Worm (Caenorhabditis elegans) whole organism, L2 larva: Measurements from ENCODE around the gene T01G1.2.

Experiments
- C34F6.9 ChIP-seq: fragments of 150-350 bp; optimal IDR thresholded peaks from 2 replicates; lab custom pipeline; 2014; ENCODE audit warnings: missing biosample characterization, missing genetic modification characterization
- F13H6.1 ChIP-seq: sonication (generic microtip); optimal IDR thresholded peaks from 2 replicates; lab custom pipeline; 2016; ENCODE audit warnings: missing genetic modification characterization, missing compliant biosample characterization
- R02D3.7 ChIP-seq: fragments of 150-350 bp; optimal IDR thresholded peaks from 2 replicates; lab custom pipeline; 2014; ENCODE audit warnings: missing biosample characterization, missing genetic modification characterization
- Y55F3AM.14 ChIP-seq: fragments of 200-800 bp; sonication (Bioruptor generic); optimal IDR thresholded peaks from 2 replicates; lab custom pipeline; 2018; ENCODE audit warnings: mild to moderate bottlenecking, missing genetic modification characterization, missing compliant biosample characterization
- ZK546.5 ChIP-seq: sonication (generic microtip); optimal IDR thresholded peaks from 2 replicates; lab custom pipeline; 2017; ENCODE audit warnings: missing biosample characterization, missing genetic modification characterization
- alr-1 ChIP-seq: fragments of 150-350 bp; optimal IDR thresholded peaks from 2 replicates; lab custom pipeline; 2014; ENCODE audit warnings: missing biosample characterization, missing genetic modification characterization
- aly-2 ChIP-seq: fragments of 150-350 bp; optimal IDR thresholded peaks from 2 replicates; lab custom pipeline; 2014; ENCODE audit warnings: missing biosample characterization, missing genetic modification characterization
- ama-1 ChIP-seq: fragments of 150-350 bp; optimal IDR thresholded peaks from 2 replicates; lab custom pipeline; 2018; ENCODE audit warnings: inconsistent platforms
- ceh-82 ChIP-seq: fragments of 150-350 bp; optimal IDR thresholded peaks from 2 replicates; lab custom pipeline; 2014; ENCODE audit warnings: missing biosample characterization, missing genetic modification characterization
- crh-2 ChIP-seq: sonication (generic microtip); optimal IDR thresholded peaks from 2 replicates; lab custom pipeline; 2017; ENCODE audit warnings: missing biosample characterization, missing genetic modification characterization
- dmd-4 ChIP-seq: sonication (generic microtip); optimal IDR thresholded peaks from 2 replicates; lab custom pipeline; 2017; ENCODE audit warnings: missing biosample characterization, missing genetic modification characterization
- egl-27 ChIP-seq: sonication (generic microtip); optimal IDR thresholded peaks from 3 replicates; lab custom pipeline; 2017; ENCODE audit warnings: missing biosample characterization, missing genetic modification reagents, missing genetic modification characterization
- elt-1 ChIP-seq: fragments of 150-350 bp; optimal IDR thresholded peaks from 2 replicates; lab custom pipeline; 2014; ENCODE audit warnings: missing biosample characterization, missing genetic modification characterization
- elt-3 ChIP-seq: sonication (generic microtip); optimal IDR thresholded peaks from 2 replicates; lab custom pipeline; 2017; ENCODE audit warnings: missing biosample characterization, missing genetic modification characterization
- fos-1 ChIP-seq: fragments of 150-350 bp; optimal IDR thresholded peaks from 2 replicates; lab custom pipeline; 2014; ENCODE audit warnings: missing biosample characterization, missing genetic modification characterization
- gmeb-1 ChIP-seq: fragments of 150-350 bp; optimal IDR thresholded peaks from 2 replicates; lab custom pipeline; 2014; ENCODE audit warnings: missing biosample characterization, missing genetic modification characterization
- lin-13 ChIP-seq: fragments of 150-350 bp; optimal IDR thresholded peaks from 2 replicates; lab custom pipeline; 2014; ENCODE audit warnings: missing biosample characterization, missing genetic modification reagents, missing genetic modification characterization
- lin-39 ChIP-seq: fragments of 150-350 bp; optimal IDR thresholded peaks from 2 replicates; lab custom pipeline; 2014; ENCODE audit warnings: missing biosample characterization, missing genetic modification reagents, missing genetic modification characterization
- lsy-2 ChIP-seq, 2 experiments: fragments of 150-350 bp in 1 of 2; sonication (generic microtip) in 1 of 2; optimal IDR thresholded peaks; 2 replicates each; lab custom pipeline; 2014 to 2017; ENCODE audit warnings: missing biosample characterization in 2 of 2, missing genetic modification characterization in 2 of 2
- mab-5 ChIP-seq: fragments of 150-350 bp; optimal IDR thresholded peaks from 2 replicates; lab custom pipeline; 2014; ENCODE audit warnings: missing biosample characterization, missing genetic modification characterization
- mbf-1 ChIP-seq: sonication (generic microtip); optimal IDR thresholded peaks from 2 replicates; lab custom pipeline; 2017; ENCODE audit warnings: missing biosample characterization, missing genetic modification characterization
- mdl-1 ChIP-seq, 2 experiments: fragments of 150-350 bp in 1 of 2; sonication (generic microtip) in 1 of 2; optimal IDR thresholded peaks; 2 replicates each; lab custom pipeline; 2017; ENCODE audit warnings: missing biosample characterization in 2 of 2, missing genetic modification characterization in 2 of 2
- nhr-10 ChIP-seq: sonication (generic microtip); optimal IDR thresholded peaks from 2 replicates; lab custom pipeline; 2017; ENCODE audit warnings: missing biosample characterization, missing genetic modification characterization
- nhr-11 ChIP-seq: fragments of 150-350 bp; optimal IDR thresholded peaks from 2 replicates; lab custom pipeline; 2014; ENCODE audit warnings: missing biosample characterization, missing genetic modification characterization
- nhr-12 ChIP-seq: fragments of 150-350 bp; optimal IDR thresholded peaks from 2 replicates; lab custom pipeline; 2014; ENCODE audit warnings: missing biosample characterization, missing genetic modification characterization
- nhr-129 ChIP-seq: fragments of 150-350 bp; optimal IDR thresholded peaks from 2 replicates; lab custom pipeline; 2014; ENCODE audit warnings: missing biosample characterization, missing genetic modification characterization
- nhr-21 ChIP-seq: fragments of 150-350 bp; optimal IDR thresholded peaks from 2 replicates; lab custom pipeline; 2014; ENCODE audit warnings: missing biosample characterization, missing genetic modification characterization
- nhr-23 ChIP-seq: fragments of 150-350 bp; optimal IDR thresholded peaks from 2 replicates; lab custom pipeline; 2014; ENCODE audit warnings: missing biosample characterization, missing genetic modification reagents, missing genetic modification characterization
- nhr-237 ChIP-seq: fragments of 150-350 bp; optimal IDR thresholded peaks from 2 replicates; lab custom pipeline; 2014; ENCODE audit warnings: missing biosample characterization, missing genetic modification characterization
- nhr-25 ChIP-seq: fragments of 150-350 bp; sonication (generic microtip); optimal IDR thresholded peaks from 3 replicates; lab custom pipeline; 2014; ENCODE audit warnings: missing biosample characterization, missing genetic modification characterization
- nhr-6 ChIP-seq: fragments of 150-350 bp; optimal IDR thresholded peaks from 2 replicates; lab custom pipeline; 2014; ENCODE audit warnings: missing biosample characterization, missing genetic modification characterization
- nhr-77 ChIP-seq: fragments of 150-350 bp; optimal IDR thresholded peaks from 2 replicates; lab custom pipeline; 2014; ENCODE audit warnings: missing biosample characterization, missing genetic modification characterization
- peb-1 ChIP-seq: fragments of 150-350 bp; optimal IDR thresholded peaks from 2 replicates; lab custom pipeline; 2014; ENCODE audit warnings: missing biosample characterization, missing genetic modification characterization
- sem-4 ChIP-seq: fragments of 150-350 bp; optimal IDR thresholded peaks from 2 replicates; lab custom pipeline; 2014; ENCODE audit warnings: missing biosample characterization, missing genetic modification reagents, missing genetic modification characterization
- sma-3 ChIP-seq: sonication (generic microtip); optimal IDR thresholded peaks from 2 replicates; lab custom pipeline; 2016; ENCODE audit warnings: missing genetic modification reagents, missing genetic modification characterization, missing compliant biosample characterization
- snpc-4 ChIP-seq: fragments of 150-350 bp; optimal IDR thresholded peaks from 2 replicates; lab custom pipeline; 2014; ENCODE audit warnings: missing biosample characterization, missing genetic modification characterization
- unc-55 ChIP-seq: fragments of 150-350 bp; sonication (generic microtip); optimal IDR thresholded peaks from 3 replicates; lab custom pipeline; 2014; ENCODE audit warnings: missing biosample characterization, missing genetic modification reagents, missing genetic modification characterization
- unc-62 ChIP-seq: fragments of 150-350 bp; optimal IDR thresholded peaks from 2 replicates; lab custom pipeline; 2014; ENCODE audit warnings: missing biosample characterization, missing genetic modification reagents, missing genetic modification characterization
- ztf-1 ChIP-seq: fragments of 200-800 bp; sonication (Bioruptor generic); conservative IDR thresholded peaks from 2 replicates; pipeline ENCODE4 v1.3.6; 2022; ENCODE audit warnings: missing genetic modification characterization, missing compliant biosample characterization
- ztf-11 ChIP-seq: sonication (generic microtip); optimal IDR thresholded peaks from 2 replicates; lab custom pipeline; 2017; ENCODE audit warnings: missing biosample characterization, missing genetic modification characterization
- ztf-4 ChIP-seq: fragments of 150-350 bp; optimal IDR thresholded peaks from 2 replicates; lab custom pipeline; 2014; ENCODE audit warnings: missing biosample characterization, missing genetic modification characterization

Gene T01G1.2

DNA sequence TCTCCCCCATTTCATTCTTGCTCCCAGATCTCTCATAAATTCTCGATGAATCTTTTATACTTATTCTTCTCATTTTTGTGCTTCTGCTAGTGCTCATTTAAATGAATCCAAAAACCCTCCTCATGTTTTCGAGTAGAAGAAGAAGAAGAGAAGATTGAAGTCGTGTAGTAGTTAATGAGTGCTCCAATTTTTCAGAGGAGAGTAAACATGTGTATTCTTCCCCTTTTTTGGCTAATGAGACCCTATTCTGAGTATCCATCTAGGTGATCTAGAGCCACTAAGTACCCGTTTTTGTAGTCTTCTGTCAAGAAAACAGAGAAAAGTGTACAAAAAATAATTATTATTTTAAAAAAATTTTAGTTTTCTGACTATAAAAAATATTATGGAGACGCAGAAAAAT lies 2.6 kb upstream of the T01G1.2 start:
- TF ChIP-seq nhr-129 (tag; lab: Kevin White, UChicago) (no peak), gmeb-1 (tag; lab: Kevin White, UChicago) (no peak), lsy-2 (tag; optimal IDR thresholded peaks at IDR 0.05; lab: Kevin White, UChicago) (no peak)

DNA sequence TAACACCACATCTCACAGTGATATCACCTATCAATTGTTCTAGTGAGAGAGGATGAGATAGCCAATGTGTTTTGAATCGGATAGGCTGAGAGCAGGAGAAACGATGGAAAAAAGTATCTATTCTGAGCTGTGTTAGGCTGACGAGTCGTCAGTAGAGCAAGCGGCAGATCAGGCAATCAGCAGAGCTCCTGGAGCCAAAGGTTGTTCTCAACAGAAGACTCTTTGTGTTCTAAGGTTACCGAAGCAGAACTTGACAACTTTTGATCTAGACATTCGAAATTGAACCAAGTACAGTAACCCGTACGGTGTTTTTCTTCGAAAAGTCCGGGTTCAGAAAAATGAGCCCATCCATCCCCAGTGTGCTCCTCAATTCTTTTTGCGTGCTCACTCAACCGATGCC lies 1.4 kb upstream of the T01G1.2 start:
- TF ChIP-seq F13H6.1: peak; percentile 8
- TF ChIP-seq lin-13 (GFP tag; lab: Kevin White, UChicago): no peak
- peak; percentile 12 for TF ChIP-seq nhr-129 (tag; lab: Kevin White, UChicago)
- TF ChIP-seq, all 48 proteins: peak for 2

DNA sequence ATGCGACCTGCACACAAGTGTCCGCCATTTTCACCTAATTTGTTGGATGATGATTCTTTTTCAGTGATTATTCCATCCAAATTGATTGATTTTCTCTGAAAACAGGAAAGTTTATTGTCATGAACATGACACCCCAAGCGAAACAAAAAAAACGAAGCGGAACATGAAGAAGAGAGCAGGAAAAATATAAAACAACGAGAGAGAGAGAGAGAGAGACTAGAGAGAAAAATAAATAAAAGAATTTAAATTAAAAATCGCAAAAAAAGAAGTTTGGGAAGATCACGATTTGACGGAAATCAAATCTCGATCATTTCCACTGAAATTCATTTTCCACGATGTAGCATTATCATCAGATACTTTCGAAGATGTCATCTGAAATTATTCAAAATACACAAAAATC lies 5.6 kb downstream of the T01G1.2 start, which contains the start of gene klp-12:
TSS of gene klp-12 (minus strand) at position 101 of the 400 bp plus-strand sequence.
- no peak for TF ChIP-seq nhr-10 (tag; lab: Kevin White, UChicago)
- no peak for TF ChIP-seq F13H6.1
- no peak for TF ChIP-seq mdl-1 (tag; optimal IDR thresholded peaks at IDR 0.05; lab: Kevin White, UChicago)
- no peak for TF ChIP-seq nhr-25 (tag; lab: Kevin White, UChicago)
- TF ChIP-seq ceh-82 (tag; lab: Kevin White, UChicago): no peak
- no peak for TF ChIP-seq ztf-1 (GFP tag; lab: Robert Waterston, UW)
- TF ChIP-seq nhr-12 (tag; lab: Kevin White, UChicago): no peak
- no peak for TF ChIP-seq nhr-11 (tag; lab: Kevin White, UChicago)
- TF ChIP-seq R02D3.7 (tag; lab: Kevin White, UChicago): no peak
- no peak for TF ChIP-seq mab-5 (tag; lab: Kevin White, UChicago)
- TF ChIP-seq alr-1 (tag; lab: Kevin White, UChicago): no peak
- no peak for TF ChIP-seq mbf-1 (tag; lab: Kevin White, UChicago)
- TF ChIP-seq ztf-11 (tag; lab: Kevin White, UChicago): no peak
- no peak for TF ChIP-seq elt-1
- no peak for TF ChIP-seq peb-1 (tag; lab: Kevin White, UChicago)
- TF ChIP-seq ztf-4 (tag; lab: Kevin White, UChicago): no peak
- no peak for TF ChIP-seq elt-3
- TF ChIP-seq sma-3 (GFP tag; lab: Kevin White, UChicago): no peak

DNA sequence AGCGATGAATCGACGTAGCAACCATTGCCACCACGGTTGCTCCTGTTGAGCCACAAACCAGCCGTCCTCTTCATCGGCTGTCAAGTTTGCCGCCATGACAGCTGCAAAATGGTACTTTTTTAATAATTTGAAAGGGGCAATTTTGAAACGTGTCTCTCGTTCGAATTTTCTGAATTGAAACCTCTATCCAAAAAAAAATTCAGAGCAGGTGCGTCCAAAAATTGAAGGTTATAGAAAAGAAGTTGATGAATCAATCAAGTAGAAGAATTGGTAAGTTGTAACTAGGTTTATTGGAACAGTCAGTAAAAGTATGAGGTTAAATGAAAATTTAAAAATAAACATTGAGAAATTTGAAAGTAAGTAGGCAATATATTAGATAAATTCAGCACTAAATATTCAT lies 7.2 kb downstream of the T01G1.2 start, which contains the start of gene T01G1.4:
TSS of gene T01G1.4 (minus strand) at position 101 of the 400 bp plus-strand sequence.
- TF ChIP-seq Y55F3AM.14 (GFP tag; lab: Kevin White, UChicago) (no peak), nhr-23 (tag; lab: Kevin White, UChicago) (no peak), sma-3 (GFP tag; lab: Kevin White, UChicago) (no peak), dmd-4 (tag; lab: Kevin White, UChicago) (no peak), elt-3 (no peak), R02D3.7 (tag; lab: Kevin White, UChicago) (no peak), gmeb-1 (tag; lab: Kevin White, UChicago) (no peak), unc-55 (GFP tag; lab: Kevin White, UChicago) (no peak), sem-4 (tag; lab: Kevin White, UChicago) (no peak), fos-1 (tag; lab: Kevin White, UChicago) (no peak), nhr-129 (tag; lab: Kevin White, UChicago) (no peak), unc-62 (no peak), ztf-11 (tag; lab: Kevin White, UChicago) (no peak), ZK546.5 (tag; lab: Kevin White, UChicago) (no peak), F13H6.1 (no peak)

DNA sequence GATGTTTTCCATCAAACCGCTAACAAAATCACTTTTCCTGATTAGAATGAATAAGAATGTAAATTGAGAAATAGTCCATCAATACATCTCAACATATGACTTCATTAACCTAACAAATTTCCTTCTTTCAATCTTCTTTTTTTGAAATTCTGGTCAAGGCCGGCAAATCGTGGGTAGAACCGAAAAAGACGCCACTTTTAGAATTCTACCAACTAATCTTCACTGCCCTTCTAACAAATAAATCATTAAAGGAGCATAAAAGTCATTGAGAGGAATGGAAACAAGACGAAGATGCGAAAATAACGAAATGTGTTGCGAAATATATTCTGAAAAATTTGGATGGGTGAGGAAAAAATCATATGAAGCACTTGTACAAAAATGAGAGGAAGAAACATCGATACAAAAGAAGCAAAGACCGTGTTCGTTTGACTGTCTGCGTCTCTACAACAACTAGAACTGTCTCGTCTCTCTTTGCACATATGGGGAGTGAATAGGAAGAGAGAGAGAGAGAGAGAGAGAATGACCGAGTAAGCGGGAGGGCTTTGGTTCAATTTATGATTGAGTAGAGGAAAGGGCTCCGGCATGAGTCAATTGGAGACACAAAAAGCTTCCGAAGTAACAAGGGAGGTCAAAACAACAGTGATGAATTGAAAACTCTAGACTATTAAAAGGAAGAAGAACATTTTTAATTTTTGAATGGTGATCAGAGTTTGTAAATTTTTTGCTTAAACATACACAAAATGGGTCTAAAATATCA lies 9.8 kb downstream of the T01G1.2 start:
- TF ChIP-seq nhr-77: no peak
- no peak for TF ChIP-seq unc-62
- no peak for TF ChIP-seq mab-5 (tag; lab: Kevin White, UChicago)
- peak in 1 of 2 experiments; percentile 34 for TF ChIP-seq lsy-2 (tag; optimal IDR thresholded peaks at IDR 0.05; lab: Kevin White, UChicago)
- peak; percentile 28 for TF ChIP-seq unc-55 (GFP tag; lab: Kevin White, UChicago)
- TF ChIP-seq F13H6.1: no peak
- TF ChIP-seq nhr-237 (tag; lab: Kevin White, UChicago): no peak
- no peak for TF ChIP-seq ama-1
- TF ChIP-seq snpc-4 (tag; lab: Kevin White, UChicago): no peak
- peak; percentile 43 for TF ChIP-seq C34F6.9 (tag; lab: Kevin White, UChicago)
- TF ChIP-seq egl-27 (tag; lab: Kevin White, UChicago): no peak
- TF ChIP-seq lin-39 (tag; lab: Kevin White, UChicago): no peak
- no peak for TF ChIP-seq nhr-10 (tag; lab: Kevin White, UChicago)
- TF ChIP-seq R02D3.7 (tag; lab: Kevin White, UChicago): no peak
- TF ChIP-seq elt-1: no peak
- no peak for TF ChIP-seq peb-1 (tag; lab: Kevin White, UChicago)
- no peak for TF ChIP-seq sem-4 (tag; lab: Kevin White, UChicago)
- no peak for TF ChIP-seq mdl-1 (tag; optimal IDR thresholded peaks at IDR 0.05; lab: Kevin White, UChicago)
- TF ChIP-seq aly-2 (tag; lab: Kevin White, UChicago): no peak
- TF ChIP-seq lin-13 (GFP tag; lab: Kevin White, UChicago): no peak
- no peak for TF ChIP-seq nhr-21 (tag; lab: Kevin White, UChicago)
- peak; percentile 40 for TF ChIP-seq fos-1 (tag; lab: Kevin White, UChicago)
- peak; percentile 29 for TF ChIP-seq nhr-129 (tag; lab: Kevin White, UChicago)
- TF ChIP-seq nhr-12 (tag; lab: Kevin White, UChicago): no peak
- TF ChIP-seq alr-1 (tag; lab: Kevin White, UChicago): no peak
- no peak for TF ChIP-seq ztf-11 (tag; lab: Kevin White, UChicago)
- TF ChIP-seq sma-3 (GFP tag; lab: Kevin White, UChicago): no peak
- peak; percentile 6 for TF ChIP-seq crh-2
- no peak for TF ChIP-seq nhr-23 (tag; lab: Kevin White, UChicago)
- TF ChIP-seq nhr-6 (tag; lab: Kevin White, UChicago): no peak
- TF ChIP-seq gmeb-1 (tag; lab: Kevin White, UChicago): no peak
